Fruit fly (Drosophila melanogaster): ENCODE results near the gene Srp72.

The Srp72 gene

DNA sequence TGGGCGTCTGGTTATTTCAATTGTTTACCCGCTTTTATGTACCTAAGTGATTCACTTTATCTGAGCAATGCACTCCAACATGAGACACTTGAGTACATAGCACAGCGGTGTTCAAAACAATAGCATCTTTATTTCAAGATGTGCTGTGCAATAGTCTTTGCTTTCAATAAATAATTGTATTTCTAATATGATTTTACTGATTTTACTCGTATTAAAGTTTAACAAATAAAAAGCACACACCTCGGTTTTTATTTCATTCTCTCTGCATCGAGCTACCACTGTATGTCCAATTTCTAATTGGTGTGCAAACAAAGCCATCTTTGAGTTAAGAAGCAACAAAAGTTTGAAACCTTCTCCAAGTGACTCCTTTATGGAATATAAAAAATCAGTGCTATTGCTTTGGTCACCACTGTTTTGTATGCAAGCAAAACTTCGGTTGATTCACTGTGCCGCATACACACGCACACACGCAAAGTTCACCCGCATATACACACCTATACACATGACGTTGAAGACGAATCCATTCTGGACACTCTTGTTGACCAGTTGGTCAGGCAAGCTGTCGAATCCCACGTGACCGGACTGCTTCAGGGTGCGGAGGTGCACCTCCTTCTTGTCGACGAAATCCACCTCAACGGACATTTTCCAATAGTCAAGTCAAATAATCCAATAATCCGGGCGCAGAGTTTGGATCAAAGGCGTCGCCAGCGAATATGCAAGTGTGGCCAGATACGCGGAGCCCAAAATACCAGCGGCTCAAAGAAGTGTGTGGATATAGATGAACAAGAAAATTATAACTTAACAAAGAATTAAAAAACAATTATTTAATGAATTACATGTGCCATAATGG is 656 bp upstream of the Srp72 start, which contains the start of gene Septin2:
Gene Septin2 (minus strand): TSS at position 727 of the 850 bp plus-strand sequence.
- TF ChIP-seq usp (GFP tag; optimal IDR thresholded peaks at IDR 0.05) = no peak
- TF ChIP-seq EcR (GFP tag; optimal IDR thresholded peaks at IDR 0.05) = no peak
- no peak for TF ChIP-seq pan (optimal IDR thresholded peaks at IDR 0.05)
- TF ChIP-seq psq (optimal IDR thresholded peaks at IDR 0.05) = no peak
- no peak for TF ChIP-seq Dll (optimal IDR thresholded peaks at IDR 0.05)
- no peak for TF ChIP-seq CG8478 (optimal IDR thresholded peaks at IDR 0.05)

DNA sequence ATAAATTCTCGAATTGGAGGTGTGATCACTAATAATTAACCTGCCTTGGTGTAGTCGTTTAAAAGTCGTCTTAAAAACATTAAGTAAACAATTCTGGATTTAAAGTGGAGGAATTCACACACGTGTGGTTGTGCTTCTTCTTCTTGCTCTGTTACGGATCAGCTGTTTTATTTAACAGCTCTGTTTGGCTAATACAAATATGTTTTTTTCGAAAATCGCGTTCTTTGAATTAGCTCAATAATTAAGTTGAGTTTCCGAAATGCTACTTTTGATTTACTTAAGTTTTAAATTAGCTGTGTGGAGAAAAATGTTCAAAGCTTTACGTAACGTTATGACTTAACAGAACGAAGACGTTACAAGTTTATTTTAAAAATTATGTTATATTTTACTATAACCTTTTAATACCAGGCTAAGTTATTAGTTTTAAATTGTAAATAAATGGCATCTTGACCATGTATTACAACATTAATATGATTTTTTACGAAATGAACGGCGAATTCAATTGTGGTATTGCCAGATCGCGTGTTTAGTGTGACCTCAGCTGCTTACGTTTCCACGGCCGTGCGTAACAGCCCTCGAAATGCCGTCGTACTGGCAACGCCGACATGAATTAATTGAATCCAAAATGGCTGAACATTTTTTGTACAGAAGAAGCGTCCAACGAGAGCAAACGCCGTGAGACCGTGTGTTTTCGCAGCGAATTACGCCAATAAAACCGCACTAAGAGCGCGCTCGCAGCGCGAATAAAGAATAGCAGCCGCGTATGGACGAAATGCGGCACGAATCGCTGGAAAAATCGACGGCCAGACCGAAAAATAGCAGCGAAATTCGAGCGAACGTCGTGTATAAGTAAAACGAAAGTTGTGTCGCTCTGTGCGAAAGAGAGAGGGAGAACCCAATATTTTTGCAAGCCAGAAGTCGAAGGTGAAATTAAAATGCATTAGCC is 4.3 kb downstream of the Srp72 start, which contains the start of the genes Pus1 and bon:
Gene Pus1 (minus strand): TSS at position 155 of the 946 bp plus-strand sequence.
Gene bon (plus strand): TSS at position 623 of the 946 bp plus-strand sequence.
- no peak for TF ChIP-seq EcR (GFP tag; optimal IDR thresholded peaks at IDR 0.05)

- TF ChIP-seq EcR (GFP tag; optimal IDR thresholded peaks at IDR 0.05) = no peak
- TF ChIP-seq psq (optimal IDR thresholded peaks at IDR 0.05) = no peak
- TF ChIP-seq Dll (optimal IDR thresholded peaks at IDR 0.05) = no peak
- no peak for TF ChIP-seq usp (GFP tag; optimal IDR thresholded peaks at IDR 0.05)
- TF ChIP-seq pan (optimal IDR thresholded peaks at IDR 0.05) = no peak
- no peak for TF ChIP-seq CG8478 (optimal IDR thresholded peaks at IDR 0.05)
These were observed 4.9 kb downstream of the Srp72 start for dm6 chr3R:20593463-20593838.

dm6 chr3R:20594194-20595144 is 6.0 kb downstream of the Srp72 start:
- TF ChIP-seq usp (GFP tag; optimal IDR thresholded peaks at IDR 0.05) = no peak
- no peak for TF ChIP-seq pan (optimal IDR thresholded peaks at IDR 0.05)
- TF ChIP-seq EcR (GFP tag; optimal IDR thresholded peaks at IDR 0.05) = no peak
- TF ChIP-seq CG8478 (optimal IDR thresholded peaks at IDR 0.05) = no peak
- no peak for TF ChIP-seq psq (optimal IDR thresholded peaks at IDR 0.05)
- TF ChIP-seq Dll (optimal IDR thresholded peaks at IDR 0.05) = no peak

dm6 chr3R:20595145-20595812 is 6.8 kb downstream of the Srp72 start:
- TF ChIP-seq usp (GFP tag; optimal IDR thresholded peaks at IDR 0.05) = no peak
- TF ChIP-seq pan (optimal IDR thresholded peaks at IDR 0.05) = no peak
- no peak for TF ChIP-seq Dll (optimal IDR thresholded peaks at IDR 0.05)
- no peak for TF ChIP-seq EcR (GFP tag; optimal IDR thresholded peaks at IDR 0.05)
- TF ChIP-seq CG8478 (optimal IDR thresholded peaks at IDR 0.05) = no peak
- TF ChIP-seq psq (optimal IDR thresholded peaks at IDR 0.05) = no peak

- TF ChIP-seq EcR (GFP tag; optimal IDR thresholded peaks at IDR 0.05) (no peak), pan (optimal IDR thresholded peaks at IDR 0.05) (no peak), psq (optimal IDR thresholded peaks at IDR 0.05) (no peak), Dll (optimal IDR thresholded peaks at IDR 0.05) (no peak), usp (GFP tag; optimal IDR thresholded peaks at IDR 0.05) (no peak), CG8478 (optimal IDR thresholded peaks at IDR 0.05) (no peak)
These were observed 7.4 kb downstream of the Srp72 start for dm6 chr3R:20595901-20596300.

DNA sequence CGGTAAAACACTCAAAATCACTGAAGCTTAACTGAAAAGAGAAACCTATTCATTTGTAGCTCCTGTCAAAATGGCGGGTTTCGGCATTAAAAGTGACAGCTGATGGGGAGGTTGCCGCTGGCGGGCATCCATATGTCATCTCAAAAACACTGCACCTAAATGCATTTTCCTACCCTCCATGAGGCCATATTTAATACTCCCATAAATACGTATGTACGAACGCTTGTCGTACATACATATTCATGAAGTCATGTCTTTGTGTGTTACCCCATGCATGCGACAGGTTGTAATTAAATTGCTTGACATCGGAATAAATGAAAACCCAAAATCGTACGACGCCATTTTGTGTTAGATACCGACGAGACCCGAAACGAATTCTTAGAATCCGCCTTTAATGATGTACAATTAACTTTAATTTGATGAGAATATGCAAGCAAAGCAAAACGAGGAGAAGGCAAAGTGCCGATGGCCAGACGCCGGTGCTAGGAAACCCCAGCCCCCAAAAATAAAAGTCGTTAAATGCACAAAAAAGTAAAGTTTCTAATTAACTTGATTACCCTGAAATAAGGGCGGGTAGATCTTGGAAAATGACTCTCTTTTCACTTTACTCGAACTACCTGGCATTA is 7.9 kb downstream of the Srp72 start:
- TF ChIP-seq Dll (optimal IDR thresholded peaks at IDR 0.05) (no peak), CG8478 (optimal IDR thresholded peaks at IDR 0.05) (no peak), usp (GFP tag; optimal IDR thresholded peaks at IDR 0.05) (no peak), EcR (GFP tag; optimal IDR thresholded peaks at IDR 0.05) (no peak), pan (optimal IDR thresholded peaks at IDR 0.05) (no peak), psq (optimal IDR thresholded peaks at IDR 0.05) (no peak)

DNA sequence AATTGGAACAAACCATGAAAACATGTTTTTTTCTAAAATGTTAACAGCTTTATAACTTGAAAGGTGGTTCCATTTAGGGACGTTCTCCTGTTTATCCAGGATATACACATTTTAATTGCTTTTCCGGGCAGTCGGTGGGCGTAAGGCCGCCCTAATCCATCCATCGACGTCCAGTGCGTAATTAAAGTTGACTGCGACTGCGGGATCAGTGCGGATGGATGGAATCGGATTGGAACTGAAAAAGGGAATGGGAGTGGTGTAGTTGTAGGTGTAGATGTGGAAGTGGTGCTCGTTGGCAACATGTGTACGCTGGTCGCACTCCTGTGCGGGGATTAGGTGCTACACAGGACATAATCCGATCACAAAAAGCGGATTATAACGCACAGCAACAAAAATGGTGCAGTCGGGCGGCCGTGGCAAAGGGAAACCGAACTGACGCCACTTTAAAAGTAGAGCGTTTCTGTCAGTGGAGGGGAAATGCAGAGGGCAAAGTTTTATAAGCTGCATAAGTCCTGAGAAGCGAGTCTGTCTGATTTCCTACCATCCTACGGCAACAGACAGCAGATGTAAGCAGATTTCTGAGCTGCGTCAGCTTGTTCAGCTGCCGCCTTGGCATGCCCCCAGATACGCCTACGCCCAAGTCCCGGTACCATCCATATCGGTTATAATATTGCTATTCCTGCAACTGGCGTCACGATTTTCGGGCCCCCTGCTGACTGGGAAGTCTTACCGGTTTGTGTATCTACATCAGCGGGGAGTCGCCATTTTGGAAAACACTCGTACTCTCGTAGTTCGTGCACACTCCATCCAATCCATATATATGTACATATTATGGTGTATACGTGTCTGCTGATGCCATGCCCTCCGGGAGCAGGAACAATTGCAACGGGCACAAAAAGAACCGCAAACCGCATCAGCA is 9.2 kb downstream of the Srp72 start:
- no peak for TF ChIP-seq usp (GFP tag; optimal IDR thresholded peaks at IDR 0.05)
- no peak for TF ChIP-seq pan (optimal IDR thresholded peaks at IDR 0.05)
- no peak for TF ChIP-seq psq (optimal IDR thresholded peaks at IDR 0.05)

- TF ChIP-seq EcR (GFP tag; optimal IDR thresholded peaks at IDR 0.05) = no peak
- no peak for TF ChIP-seq Dll (optimal IDR thresholded peaks at IDR 0.05)
- no peak for TF ChIP-seq CG8478 (optimal IDR thresholded peaks at IDR 0.05)
These were observed 11.6 kb downstream of the Srp72 start for dm6 chr3R:20600109-20600508.

DNA sequence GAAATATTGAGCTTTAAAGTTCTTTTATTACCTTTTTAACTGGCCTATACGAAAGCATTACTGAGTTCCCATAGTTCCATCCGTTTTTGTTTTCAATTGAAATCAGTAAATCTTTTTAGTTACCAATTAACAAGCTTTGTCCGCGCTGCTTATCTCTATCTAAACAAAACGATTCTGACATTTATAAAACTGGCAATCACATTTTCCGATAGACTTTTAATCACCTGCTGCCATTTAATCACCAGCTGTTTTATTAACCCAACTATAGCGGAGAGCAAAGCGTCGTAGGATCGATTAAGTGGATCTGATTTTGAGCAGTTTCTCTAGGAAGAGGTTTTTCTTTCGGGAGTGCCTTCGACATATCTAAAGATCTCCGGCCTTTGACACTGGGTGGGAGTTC is 14.1 kb downstream of the Srp72 start:
- TF ChIP-seq Dll (optimal IDR thresholded peaks at IDR 0.05) (no peak), usp (GFP tag; optimal IDR thresholded peaks at IDR 0.05) (no peak), EcR (GFP tag; optimal IDR thresholded peaks at IDR 0.05) (no peak), pan (optimal IDR thresholded peaks at IDR 0.05) (no peak), psq (optimal IDR thresholded peaks at IDR 0.05) (no peak), CG8478 (optimal IDR thresholded peaks at IDR 0.05) (no peak)
